Fruit fly (Drosophila melanogaster): ENCODE data around the gene CG42233.

Gene CG42233

DNA sequence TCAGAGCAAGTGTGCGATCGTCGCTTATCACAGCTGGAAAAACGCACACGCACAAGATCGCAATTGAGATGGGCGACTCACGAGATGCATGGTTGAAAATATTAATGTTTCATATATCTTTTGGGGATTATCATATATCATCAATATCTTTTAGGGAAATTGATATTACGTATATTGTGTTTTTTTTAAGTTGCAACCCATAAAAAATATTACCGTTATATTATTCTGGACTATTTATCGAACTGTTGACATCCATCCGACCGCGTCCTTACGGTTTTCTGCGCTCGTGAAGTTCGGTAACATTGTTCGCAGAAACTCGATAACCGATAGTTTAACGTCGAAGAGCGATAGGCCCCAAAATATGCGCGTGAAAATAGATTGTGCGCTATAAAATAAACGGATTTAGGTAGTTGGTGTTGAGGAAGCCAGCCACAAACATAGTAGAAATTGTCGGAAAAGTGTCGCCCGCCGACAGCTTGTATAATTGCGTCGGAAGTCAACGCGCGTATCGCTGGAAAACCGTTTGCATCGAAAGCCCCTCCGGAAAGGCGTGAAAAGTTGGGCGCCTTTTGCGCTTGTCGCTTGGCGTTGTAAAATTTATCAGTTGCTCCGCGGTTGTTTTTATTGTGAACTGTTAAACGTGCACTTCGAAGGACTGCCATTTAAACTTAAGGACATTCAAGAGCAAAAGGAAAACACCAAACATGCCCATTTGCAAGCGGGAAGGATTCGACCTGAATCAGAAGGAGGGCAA, 11.2 kb downstream of the CG42233 start, which contains the start of the genes Mccc1 and Acf (continued):
- no peak for TF ChIP-seq CG16815 (GFP tag; optimal IDR thresholded peaks at IDR 0.05)

DNA sequence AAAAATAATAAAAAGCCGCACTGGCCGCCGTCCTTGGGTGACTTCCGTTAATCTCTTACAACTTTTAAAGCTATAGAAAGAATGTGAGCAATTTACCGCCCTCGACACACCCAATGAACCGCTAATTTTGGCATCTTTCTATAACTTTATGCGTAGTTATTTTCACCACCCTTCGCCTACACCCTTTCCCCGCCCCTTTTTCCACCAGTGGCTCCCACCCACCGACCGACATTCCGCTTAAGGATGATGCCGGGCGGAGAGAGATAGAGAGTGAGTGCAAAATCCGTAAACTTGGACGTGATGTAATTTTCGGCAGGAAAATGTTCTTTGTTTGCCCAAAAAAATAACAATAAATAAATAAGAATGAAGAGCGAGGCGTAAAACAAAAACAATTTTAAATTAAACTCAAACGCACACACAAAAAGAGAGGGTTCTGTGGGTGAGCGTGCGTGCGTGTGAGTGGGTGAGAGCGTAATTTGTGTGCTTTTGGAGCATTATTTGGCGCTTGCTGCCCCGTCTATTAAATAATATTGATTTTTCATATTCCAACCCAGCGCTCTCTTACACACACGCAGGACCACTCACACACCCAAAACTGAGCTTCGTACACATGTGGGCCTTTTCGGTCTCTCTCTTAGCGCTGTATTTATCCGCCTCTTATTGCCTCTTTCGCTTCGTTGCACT, 27.5 kb downstream of the CG42233 start:
- TF ChIP-seq MBD-R2 (GFP tag; IDR thresholded peaks at IDR 0.05) (peak; percentile 49; the same call in 1 of the 2 replicates), CG14441 (GFP tag; IDR thresholded peaks at IDR 0.05) (no peak), CG12299 (tag; optimal IDR thresholded peaks at IDR 0.05) (peak; percentile 20), CG3163 (GFP tag; optimal IDR thresholded peaks at IDR 0.05) (peak; percentile 31), CG1233 (GFP tag; optimal IDR thresholded peaks at IDR 0.05) (peak; percentile 21), CG13287 (GFP tag; IDR thresholded peaks at IDR 0.05; ENCODE audit: partially characterized antibody) (peak; percentile 33; the same call in 1 of the 2 replicates), chinmo (GFP tag; IDR thresholded peaks at IDR 0.05; ENCODE audit: partially characterized antibody) (peak; percentile 83; the same call in 1 of the 4 replicates), CG1529 (GFP tag; optimal IDR thresholded peaks at IDR 0.05) (no peak), CG6765 (GFP tag; optimal IDR thresholded peaks at IDR 0.05) (peak; percentile 21), nerfin-1 (tag; optimal IDR thresholded peaks at IDR 0.05) (peak; percentile 55), Med (GFP tag) (peak; percentile 83), CG15514 (GFP tag; optimal IDR thresholded peaks at IDR 0.05) (peak; percentile 16), Side (GFP tag; optimal IDR thresholded peaks at IDR 0.05) (no peak), CG18599 (GFP tag; optimal IDR thresholded peaks at IDR 0.05) (peak; percentile 9), emc (GFP tag; optimal IDR thresholded peaks at IDR 0.05) (no peak), Fer1 (GFP tag; optimal IDR thresholded peaks at IDR 0.05) (peak; percentile 61), cg (GFP tag; optimal IDR thresholded peaks at IDR 0.05) (peak; percentile 79), CG12236 (GFP tag; optimal IDR thresholded peaks at IDR 0.05) (no peak), da (GFP tag; optimal IDR thresholded peaks at IDR 0.05) (no peak), CG6813 (GFP tag; optimal IDR thresholded peaks at IDR 0.05) (peak; percentile 12), CG34376 (GFP tag; optimal IDR thresholded peaks at IDR 0.05) (peak; percentile 38), CG11695 (GFP tag; IDR thresholded peaks at IDR 0.05) (0 out of 3 replicates have a peak, but pooled peaks have one; percentile 6), stc (GFP tag; IDR thresholded peaks at IDR 0.05) (peak; percentile 10; the same call in 1 of the 2 replicates), CG13296 (GFP tag; optimal IDR thresholded peaks at IDR 0.05) (no peak), exex (tag; optimal IDR thresholded peaks at IDR 0.05) (peak; percentile 45), z (GFP tag; IDR thresholded peaks at IDR 0.05) (peak; percentile 85), luna (GFP tag; optimal IDR thresholded peaks at IDR 0.05) (no peak), Atf6 (GFP tag; IDR thresholded peaks at IDR 0.05) (0 out of 2 replicates have a peak, but pooled peaks have one; percentile 14), br (optimal IDR thresholded peaks at IDR 0.05) (no peak), pan (optimal IDR thresholded peaks at IDR 0.05) (no peak), pan (GFP tag; optimal IDR thresholded peaks at IDR 0.05 in 1 of 2, IDR thresholded peaks at IDR 0.05 in 1 of 2) (no peak), crol (GFP tag; IDR thresholded peaks at IDR 0.05) (peak; percentile 60), stwl (tag; optimal IDR thresholded peaks at IDR 0.05) (no peak), zfh2 (GFP tag; optimal IDR thresholded peaks at IDR 0.05) (no peak), Trl (optimal IDR thresholded peaks at IDR 0.05) (peak; percentile 70 to 95), Trl (GFP tag; optimal IDR thresholded peaks at IDR 0.05) (no peak), CG6854 (GFP tag; optimal IDR thresholded peaks at IDR 0.05) (peak; percentile 33), onecut (GFP tag; IDR thresholded peaks at IDR 0.05) (peak; percentile 99), hkb (optimal IDR thresholded peaks at IDR 0.05) (no peak), hkb (GFP tag; IDR thresholded peaks at IDR 0.05) (peak; percentile 11; the same call in 1 of the 2 replicates)

Measured in whole organism, embryonic.